Worm (Caenorhabditis elegans) whole organism, young adult: ENCODE measurements around the gene ckb-2.

Experiments used
- F23B12.7 ChIP-seq: sonication (generic microtip); optimal IDR thresholded peaks from 2 replicates; lab custom pipeline; 2017; ENCODE audit warnings: missing genetic modification characterization, mild to moderate bottlenecking, missing compliant biosample characterization, antibody characterized with exemption, moderate library complexity; ENCODE audit not compliant: insufficient read depth
- Y95B8A.8 ChIP-seq: fragments of 200-800 bp; sonication (Bioruptor generic); IDR thresholded peaks from 2 replicates; pipeline ENCODE4 v1.3.6; 2022; ENCODE audit warnings: missing genetic modification reagents, missing genetic modification characterization, missing compliant biosample characterization
- atf-7 ChIP-seq: sonication (generic microtip); optimal IDR thresholded peaks from 2 replicates; lab custom pipeline; 2017; ENCODE audit warnings: mild to moderate bottlenecking, missing genetic modification characterization, missing compliant biosample characterization
- athp-1 ChIP-seq: sonication (generic microtip); optimal IDR thresholded peaks from 2 replicates; lab custom pipeline; 2017; ENCODE audit warnings: mild to moderate bottlenecking, missing genetic modification characterization, missing compliant biosample characterization
- dox-1 ChIP-seq: fragments of 200-800 bp; sonication (Bioruptor generic); IDR thresholded peaks from 2 replicates; pipeline ENCODE4 v1.3.6; 2022; ENCODE audit warnings: missing genetic modification reagents, missing genetic modification characterization, missing compliant biosample characterization
- egl-44 ChIP-seq: fragments of 200-800 bp; sonication (Bioruptor generic); IDR thresholded peaks from 2 replicates; pipeline ENCODE4 v1.3.6; 2022; ENCODE audit warnings: missing genetic modification reagents, missing genetic modification characterization, missing compliant biosample characterization
- ekl-4 ChIP-seq: fragments of 200-800 bp; sonication (Bioruptor generic); IDR thresholded peaks from 2 replicates; pipeline ENCODE4 v1.3.6; 2022; ENCODE audit warnings: missing genetic modification reagents, missing genetic modification characterization, missing compliant biosample characterization
- lin-35 ChIP-seq, 3 experiments: fragments of 150-350 bp in 2 of 3; sonication (generic microtip) in 1 of 3; optimal IDR thresholded peaks; 2 replicates each; lab custom pipeline; 2014 to 2018; ENCODE audit warnings: missing biosample characterization in 3 of 3, missing genetic modification characterization in 3 of 3, missing genetic modification reagents in 3 of 3
- mxl-1 ChIP-seq: sonication (generic microtip); optimal IDR thresholded peaks from 2 replicates; lab custom pipeline; 2016; ENCODE audit warnings: missing genetic modification characterization, missing compliant biosample characterization
- sea-2 ChIP-seq: fragments of 200-800 bp; sonication (Bioruptor generic); IDR thresholded peaks from 2 replicates; pipeline ENCODE4 v1.3.6; 2022; ENCODE audit warnings: missing genetic modification characterization, missing compliant biosample characterization
- ztf-26 ChIP-seq: sonication (generic microtip); optimal IDR thresholded peaks from 2 replicates; lab custom pipeline; 2017; ENCODE audit warnings: missing genetic modification characterization, missing compliant biosample characterization
- ztf-6 ChIP-seq: fragments of 200-800 bp; sonication (Bioruptor generic); IDR thresholded peaks from 2 replicates; pipeline ENCODE4 v1.3.6; 2022; ENCODE audit warnings: missing genetic modification reagents, missing genetic modification characterization, missing compliant biosample characterization

DNA sequence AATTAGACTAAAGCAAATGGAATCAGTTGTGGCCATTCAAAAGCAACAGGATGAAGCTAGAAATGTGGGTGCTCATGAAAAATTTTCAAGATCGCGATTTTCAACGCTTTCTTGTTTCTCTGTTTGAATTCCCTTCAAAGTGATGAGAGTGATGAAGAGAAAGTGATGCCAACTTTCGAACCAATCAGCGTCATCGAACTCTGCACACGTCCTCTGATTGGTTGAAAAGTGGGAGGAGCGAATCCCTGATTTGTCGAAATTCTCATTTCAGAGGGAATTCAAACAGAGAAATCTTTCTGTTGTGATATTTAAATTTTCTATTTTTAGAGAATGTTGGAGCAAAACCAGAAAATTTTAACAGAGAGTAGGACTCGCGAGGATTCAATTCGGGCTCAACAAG, 14.4 kb downstream of the ckb-2 start:
- no peak for TF ChIP-seq Y95B8A.8
- no peak for TF ChIP-seq atf-7 (tag; lab: Kevin White, UChicago)
- no peak for TF ChIP-seq sea-2
- no peak for TF ChIP-seq mxl-1 (tag; lab: Kevin White, UChicago)
- TF ChIP-seq egl-44 (GFP tag; lab: Robert Waterston, UW) = no peak
- no peak for TF ChIP-seq dox-1
- no peak for TF ChIP-seq athp-1 (tag; lab: Kevin White, UChicago)
- no peak for TF ChIP-seq lin-35 (GFP tag; optimal IDR thresholded peaks at IDR 0.05; lab: Kevin White, UChicago)
- TF ChIP-seq ztf-6 = no peak
- no peak for TF ChIP-seq ztf-26
- no peak for TF ChIP-seq F23B12.7 (tag; lab: Kevin White, UChicago)
- no peak for TF ChIP-seq ekl-4 (GFP tag; lab: Robert Waterston, UW)
